Worm (Caenorhabditis elegans) whole organism, L1 larva: Measurements from ENCODE around the gene set-20.

ENCODE experiments used
- C04F5.9 ChIP-seq: sonication (generic microtip); optimal IDR thresholded peaks from 2 replicates; lab custom pipeline; 2016; ENCODE audit warnings: missing genetic modification characterization, missing compliant biosample characterization
- F16B12.6 ChIP-seq: fragments of 150-350 bp; optimal IDR thresholded peaks from 2 replicates; lab custom pipeline; 2014; ENCODE audit warnings: missing biosample characterization, missing genetic modification characterization
- alr-1 ChIP-seq: fragments of 200-800 bp; sonication (Bioruptor generic); optimal IDR thresholded peaks from 2 replicates; lab custom pipeline; 2018; ENCODE audit warnings: borderline replicate concordance, mild to moderate bottlenecking, missing genetic modification characterization, missing compliant biosample characterization
- ceh-8 ChIP-seq: fragments of 200-800 bp; sonication (Bioruptor generic); optimal IDR thresholded peaks from 2 replicates; lab custom pipeline; 2018; ENCODE audit warnings: mild to moderate bottlenecking, missing genetic modification characterization, moderate library complexity, missing compliant biosample characterization
- ceh-82 ChIP-seq, 3 experiments: fragments of 150-350 bp in 1 of 3; sonication (generic microtip) in 2 of 3; optimal IDR thresholded peaks; 2 replicates each; lab custom pipeline; 2014 to 2017; ENCODE audit warnings: missing biosample characterization in 3 of 3, missing genetic modification characterization in 3 of 3
- ceh-90 ChIP-seq: sonication (generic microtip); optimal IDR thresholded peaks from 2 replicates; lab custom pipeline; 2016; ENCODE audit warnings: missing genetic modification characterization, missing compliant biosample characterization
- ces-1 ChIP-seq: fragments of 150-350 bp; optimal IDR thresholded peaks from 2 replicates; lab custom pipeline; 2014; ENCODE audit warnings: missing biosample characterization, missing genetic modification reagents, missing genetic modification characterization
- dsc-1 ChIP-seq: sonication (generic microtip); optimal IDR thresholded peaks from 2 replicates; lab custom pipeline; 2016; ENCODE audit warnings: mild to moderate bottlenecking, missing genetic modification characterization, missing compliant biosample characterization
- efl-1 ChIP-seq, 4 experiments: fragments of 150-350 bp; optimal IDR thresholded peaks in 3 of 4; peaks in 1 of 4; 1 replicate in 1 of 4; 2 replicates in 3 of 4; lab custom pipeline; 2014; ENCODE audit warnings: missing biosample characterization in 2 of 4, missing genetic modification characterization in 2 of 4, missing genetic modification reagents in 2 of 4
- efl-3 ChIP-seq: fragments of 200-800 bp; sonication (Bioruptor generic); optimal IDR thresholded peaks from 2 replicates; lab custom pipeline; 2018; ENCODE audit warnings: mild to moderate bottlenecking, missing genetic modification characterization, missing compliant biosample characterization
- egl-13 ChIP-seq: sonication (generic microtip); optimal IDR thresholded peaks from 2 replicates; lab custom pipeline; 2016; ENCODE audit warnings: missing genotype, missing genetic modification reagents, missing genetic modification characterization, missing compliant biosample characterization
- fkh-10 ChIP-seq: sonication (generic microtip); optimal IDR thresholded peaks from 2 replicates; lab custom pipeline; 2017; ENCODE audit warnings: missing biosample characterization, missing genetic modification reagents, missing genetic modification characterization
- fos-1 ChIP-seq: fragments of 150-350 bp; optimal IDR thresholded peaks from 2 replicates; lab custom pipeline; 2014; ENCODE audit warnings: missing biosample characterization, missing genetic modification characterization
- grh-1 ChIP-seq: fragments of 200-800 bp; sonication (Bioruptor generic); IDR thresholded peaks from 2 replicates; pipeline ENCODE4 v1.3.6; 2022; ENCODE audit warnings: missing genetic modification reagents, missing genetic modification characterization, missing compliant biosample characterization
- hlh-17 ChIP-seq: fragments of 200-800 bp; sonication (Bioruptor generic); optimal IDR thresholded peaks from 2 replicates; lab custom pipeline; 2018; ENCODE audit warnings: missing genetic modification characterization, mild to moderate bottlenecking, missing compliant biosample characterization, moderate library complexity, borderline replicate concordance
- hlh-4 ChIP-seq: sonication (generic microtip); optimal IDR thresholded peaks from 2 replicates; lab custom pipeline; 2016; ENCODE audit warnings: mild to moderate bottlenecking, missing genetic modification characterization, missing compliant biosample characterization
- irx-1 ChIP-seq: sonication (generic microtip); optimal IDR thresholded peaks from 2 replicates; lab custom pipeline; 2016; ENCODE audit warnings: missing genetic modification characterization, missing compliant biosample characterization
- jun-1 ChIP-seq: fragments of 150-350 bp; optimal IDR thresholded peaks from 2 replicates; lab custom pipeline; 2014; ENCODE audit warnings: missing biosample characterization, missing genetic modification reagents, missing genetic modification characterization
- lin-13 ChIP-seq: fragments of 150-350 bp; optimal IDR thresholded peaks from 2 replicates; lab custom pipeline; 2014; ENCODE audit warnings: missing biosample characterization, missing genetic modification reagents, missing genetic modification characterization
- lin-14 ChIP-seq: fragments of 200-800 bp; sonication (Bioruptor generic); optimal IDR thresholded peaks from 2 replicates; lab custom pipeline; 2018; ENCODE audit warnings: mild to moderate bottlenecking, missing genetic modification characterization, moderate library complexity, missing compliant biosample characterization
- lin-15B ChIP-seq: fragments of 150-350 bp; sonication (generic microtip); optimal IDR thresholded peaks from 3 replicates; lab custom pipeline; 2014; ENCODE audit warnings: missing biosample characterization, missing genetic modification characterization
- lin-35 ChIP-seq, 2 experiments: fragments of 150-350 bp; optimal IDR thresholded peaks; 2 replicates each; lab custom pipeline; 2014; ENCODE audit warnings: missing biosample characterization in 2 of 2, missing genetic modification characterization in 2 of 2, missing genetic modification reagents in 2 of 2
- lin-39 ChIP-seq: fragments of 150-350 bp; optimal IDR thresholded peaks from 2 replicates; lab custom pipeline; 2014; ENCODE audit warnings: missing biosample characterization, missing genetic modification reagents, missing genetic modification characterization
- lir-3 ChIP-seq: sonication (generic microtip); optimal IDR thresholded peaks from 2 replicates; lab custom pipeline; 2016; ENCODE audit warnings: mild to moderate bottlenecking, missing genetic modification characterization, moderate library complexity, missing compliant biosample characterization; ENCODE audit not compliant: poor library complexity
- lsy-2 ChIP-seq, 2 experiments: fragments of 150-350 bp; optimal IDR thresholded peaks; 2 replicates each; lab custom pipeline; 2014; ENCODE audit warnings: missing biosample characterization in 2 of 2, missing genetic modification characterization in 2 of 2
- mab-9 ChIP-seq: fragments of 200-800 bp; sonication (Bioruptor generic); IDR thresholded peaks from 2 replicates; pipeline ENCODE4 v1.3.6; 2022; ENCODE audit warnings: missing genetic modification reagents, missing genetic modification characterization, missing compliant biosample characterization
- mef-2 ChIP-seq: fragments of 150-350 bp; optimal IDR thresholded peaks from 2 replicates; lab custom pipeline; 2014; ENCODE audit warnings: missing biosample characterization, missing genetic modification characterization
- mep-1 ChIP-seq: fragments of 150-350 bp; optimal IDR thresholded peaks from 2 replicates; lab custom pipeline; 2014; ENCODE audit warnings: missing biosample characterization, missing genetic modification characterization
- nhr-12 ChIP-seq: sonication (generic microtip); optimal IDR thresholded peaks from 2 replicates; lab custom pipeline; 2017; ENCODE audit warnings: missing biosample characterization, missing genetic modification characterization
- nhr-237 ChIP-seq: fragments of 150-350 bp; optimal IDR thresholded peaks from 2 replicates; lab custom pipeline; 2014; ENCODE audit warnings: missing biosample characterization, missing genetic modification characterization
- nhr-28 ChIP-seq: fragments of 150-350 bp; optimal IDR thresholded peaks from 2 replicates; lab custom pipeline; 2014; ENCODE audit warnings: missing biosample characterization, missing genetic modification characterization
- nhr-47 ChIP-seq: sonication (generic microtip); optimal IDR thresholded peaks from 2 replicates; lab custom pipeline; 2016; ENCODE audit warnings: mild to moderate bottlenecking, missing genetic modification characterization, moderate library complexity, missing compliant biosample characterization
- nhr-71 ChIP-seq: sonication (generic microtip); optimal IDR thresholded peaks from 2 replicates; lab custom pipeline; 2016; ENCODE audit warnings: mild to moderate bottlenecking, missing genetic modification characterization, moderate library complexity, missing compliant biosample characterization
- nhr-76 ChIP-seq: sonication (generic microtip); optimal IDR thresholded peaks from 2 replicates; lab custom pipeline; 2017; ENCODE audit warnings: missing biosample characterization, missing genetic modification characterization
- nhr-77 ChIP-seq: fragments of 150-350 bp; optimal IDR thresholded peaks from 2 replicates; lab custom pipeline; 2014; ENCODE audit warnings: missing biosample characterization, missing genetic modification characterization
- nhr-85 ChIP-seq: sonication (generic microtip); peaks from one replicate; lab custom pipeline; 2016; ENCODE audit warnings: missing genetic modification characterization, inconsistent platforms, missing compliant biosample characterization
- nhr-90 ChIP-seq: sonication (generic microtip); optimal IDR thresholded peaks from 2 replicates; lab custom pipeline; 2016; ENCODE audit warnings: mild to moderate bottlenecking, missing genetic modification characterization, missing compliant biosample characterization; ENCODE audit not compliant: poor library complexity
- pax-3 ChIP-seq: fragments of 200-800 bp; sonication (Bioruptor generic); optimal IDR thresholded peaks from 2 replicates; lab custom pipeline; 2018; ENCODE audit warnings: mild to moderate bottlenecking, missing genetic modification characterization, moderate library complexity, missing compliant biosample characterization
- snpc-4 ChIP-seq: fragments of 150-350 bp; optimal IDR thresholded peaks from 2 replicates; lab custom pipeline; 2014; ENCODE audit warnings: missing biosample characterization, missing genetic modification characterization
- swsn-7 ChIP-seq: sonication (generic microtip); optimal IDR thresholded peaks from 2 replicates; lab custom pipeline; 2016; ENCODE audit warnings: missing genetic modification characterization, missing compliant biosample characterization
- tbx-2 ChIP-seq: sonication (generic microtip); optimal IDR thresholded peaks from 2 replicates; lab custom pipeline; 2016; ENCODE audit warnings: missing genetic modification characterization, missing compliant biosample characterization
- unc-130 ChIP-seq: fragments of 150-350 bp; optimal IDR thresholded peaks from 2 replicates; lab custom pipeline; 2017; ENCODE audit warnings: missing biosample characterization, missing genetic modification characterization, inconsistent platforms
- unc-30 ChIP-seq: sonication (generic microtip); optimal IDR thresholded peaks from 2 replicates; lab custom pipeline; 2017; ENCODE audit warnings: missing biosample characterization, missing genetic modification characterization
- unc-62 ChIP-seq: fragments of 150-350 bp; optimal IDR thresholded peaks from 2 replicates; lab custom pipeline; 2014; ENCODE audit warnings: missing biosample characterization, missing genetic modification reagents, missing genetic modification characterization
- vab-15 ChIP-seq: sonication (generic microtip); optimal IDR thresholded peaks from 2 replicates; lab custom pipeline; 2017; ENCODE audit warnings: missing genotype, mild to moderate bottlenecking, missing genetic modification characterization, missing compliant biosample characterization
- xbp-1 ChIP-seq: sonication (generic microtip); optimal IDR thresholded peaks from 2 replicates; lab custom pipeline; 2016; ENCODE audit warnings: missing genetic modification characterization, missing compliant biosample characterization
- zip-4 ChIP-seq: fragments of 200-800 bp; sonication (Bioruptor generic); optimal IDR thresholded peaks from 2 replicates; lab custom pipeline; 2018; ENCODE audit warnings: mild to moderate bottlenecking, missing genetic modification characterization, moderate library complexity, missing compliant biosample characterization

The set-20 gene

DNA sequence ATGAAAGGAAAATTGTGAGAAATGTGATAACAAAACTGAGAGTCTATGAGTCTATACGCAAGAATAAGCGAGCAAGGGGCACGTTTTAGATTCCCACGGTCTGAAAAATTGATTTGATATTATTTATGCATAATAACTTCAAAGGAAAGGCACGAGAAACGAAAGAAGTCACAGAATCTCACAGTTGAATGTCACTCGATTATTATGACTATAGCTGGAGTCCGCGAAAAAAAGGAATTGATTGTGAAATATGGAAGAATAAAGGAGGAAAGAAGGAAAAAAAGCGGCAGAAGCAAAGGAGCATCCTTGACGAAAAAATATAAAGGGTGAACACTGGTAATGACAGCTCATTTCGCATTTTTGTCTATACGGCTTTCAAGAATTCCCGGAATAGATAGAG lies 24.7 kb upstream of the set-20 start, which contains the start of gene cat-1:
Gene cat-1 (minus strand): TSS at position 101 of the 400 bp plus-strand sequence.
- TF ChIP-seq efl-1 (optimal IDR thresholded peaks at IDR 0.05; lab: Kevin White, UChicago) (no peak), efl-1 (GFP tag; optimal IDR thresholded peaks at IDR 0.05 in 1 of 2; lab: Kevin White, UChicago) (no peak), alr-1 (tag; lab: Kevin White, UChicago) (no peak), mep-1 (tag; lab: Kevin White, UChicago) (no peak), zip-4 (GFP tag; lab: Kevin White, UChicago) (no peak), egl-13 (tag; lab: Kevin White, UChicago) (no peak), jun-1 (tag; lab: Kevin White, UChicago) (no peak), irx-1 (tag; lab: Kevin White, UChicago) (no peak), ceh-90 (no peak), unc-30 (tag; lab: Kevin White, UChicago) (no peak), swsn-7 (no peak), lsy-2 (tag; optimal IDR thresholded peaks at IDR 0.05; lab: Kevin White, UChicago) (no peak), ceh-82 (tag; optimal IDR thresholded peaks at IDR 0.05; lab: Kevin White, UChicago) (no peak), lin-39 (tag; lab: Kevin White, UChicago) (no peak), vab-15 (tag; lab: Kevin White, UChicago) (no peak), mab-9 (no peak), nhr-77 (no peak), nhr-28 (tag; lab: Kevin White, UChicago) (no peak)
- TF ChIP-seq, all 84 proteins: peak for 0

ce11 chrX:5709205-5709604 lies 23.2 kb upstream of the set-20 start:
- TF ChIP-seq tbx-2 (tag; lab: Kevin White, UChicago): no peak
- no peak for TF ChIP-seq hlh-4 (tag; lab: Kevin White, UChicago)
- no peak for TF ChIP-seq ces-1 (GFP tag; lab: Kevin White, UChicago)
- no peak for TF ChIP-seq hlh-17
- no peak for TF ChIP-seq ceh-8
- TF ChIP-seq grh-1 (GFP tag; lab: Robert Waterston, UW): no peak
- no peak for TF ChIP-seq nhr-77
- no peak for TF ChIP-seq F16B12.6 (tag; lab: Kevin White, UChicago)
- no peak for TF ChIP-seq unc-130 (tag; lab: Kevin White, UChicago)
- TF ChIP-seq snpc-4 (tag; lab: Kevin White, UChicago): no peak
- no peak for TF ChIP-seq fos-1
- TF ChIP-seq nhr-47 (tag; lab: Kevin White, UChicago): no peak
- TF ChIP-seq mef-2 (tag; lab: Kevin White, UChicago): no peak
- no peak for TF ChIP-seq unc-30 (tag; lab: Kevin White, UChicago)
- no peak for TF ChIP-seq swsn-7
- no peak for TF ChIP-seq nhr-12 (tag; lab: Kevin White, UChicago)
- TF ChIP-seq ceh-90: no peak
- TF ChIP-seq lin-14 (GFP tag; lab: Kevin White, UChicago): no peak
- no peak for TF ChIP-seq xbp-1 (tag; lab: Kevin White, UChicago)
- TF ChIP-seq lin-15B: no peak

DNA sequence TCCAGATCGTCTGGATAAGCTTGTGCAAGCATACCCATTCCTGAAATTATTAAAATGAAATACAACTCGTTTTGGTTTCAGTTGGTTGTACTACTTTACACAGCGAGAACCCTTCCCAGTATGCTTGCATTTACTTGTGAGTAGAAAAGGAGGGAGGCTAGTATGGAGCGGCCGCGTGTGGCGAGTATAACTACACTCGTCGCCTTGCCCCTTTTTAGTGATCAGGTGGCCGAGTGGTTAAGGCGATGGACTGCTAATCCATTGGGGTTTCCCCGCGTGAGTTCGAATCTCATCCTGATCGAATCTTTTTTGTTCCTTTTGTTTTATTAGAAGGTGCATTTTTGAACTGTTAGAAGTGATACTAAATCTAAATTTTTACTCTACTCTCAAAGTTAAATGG lies 21.9 kb upstream of the set-20 start:
- no peak for TF ChIP-seq lin-13 (GFP tag; lab: Kevin White, UChicago)
- TF ChIP-seq dsc-1 (tag; lab: Kevin White, UChicago): peak; percentile 48
- TF ChIP-seq lin-35 (GFP tag; optimal IDR thresholded peaks at IDR 0.05; lab: Kevin White, UChicago): peak; percentile 22 to 52
- peak in 1 of 2 experiments; percentile 31 for TF ChIP-seq lsy-2 (tag; optimal IDR thresholded peaks at IDR 0.05; lab: Kevin White, UChicago)
- no peak for TF ChIP-seq unc-62 (GFP tag; lab: Kevin White, UChicago)
- TF ChIP-seq lin-14 (GFP tag; lab: Kevin White, UChicago): peak; percentile 58
- TF ChIP-seq grh-1 (GFP tag; lab: Robert Waterston, UW): no peak
- TF ChIP-seq lin-39 (tag; lab: Kevin White, UChicago): no peak
- no peak for TF ChIP-seq nhr-76
- TF ChIP-seq nhr-77: no peak
- no peak for TF ChIP-seq jun-1 (tag; lab: Kevin White, UChicago)
- TF ChIP-seq fkh-10 (GFP tag; lab: Kevin White, UChicago): peak; percentile 13
- peak; percentile 6 for TF ChIP-seq efl-1 (optimal IDR thresholded peaks at IDR 0.05; lab: Kevin White, UChicago)
- peak in 1 of 2 experiments; percentile 59 for TF ChIP-seq efl-1 (GFP tag; optimal IDR thresholded peaks at IDR 0.05 in 1 of 2; lab: Kevin White, UChicago)
- peak; percentile 68 for TF ChIP-seq nhr-85 (tag; lab: Kevin White, UChicago)
- TF ChIP-seq efl-3 (GFP tag; lab: Kevin White, UChicago): no peak
- peak; percentile 54 for TF ChIP-seq tbx-2 (tag; lab: Kevin White, UChicago)
- TF ChIP-seq nhr-90 (tag; lab: Kevin White, UChicago): peak; percentile 63
- TF ChIP-seq pax-3 (tag; lab: Kevin White, UChicago): no peak
- peak; percentile 64 for TF ChIP-seq nhr-71 (tag; lab: Kevin White, UChicago)
- TF ChIP-seq nhr-47 (tag; lab: Kevin White, UChicago): peak; percentile 75
- TF ChIP-seq nhr-237: no peak
- TF ChIP-seq lir-3 (tag; lab: Kevin White, UChicago): peak; percentile 9
- TF ChIP-seq C04F5.9: no peak
- TF ChIP-seq F16B12.6 (tag; lab: Kevin White, UChicago): no peak
- no peak for TF ChIP-seq ceh-90
- TF ChIP-seq ceh-8: no peak
- TF ChIP-seq lin-15B: no peak
